Worm (Caenorhabditis elegans) whole organism, L4 larva: ENCODE data around the gene T05A12.3.

Experiments used
- F37D6.2 ChIP-seq: sonication (generic microtip); optimal IDR thresholded peaks from 2 replicates; lab custom pipeline; 2016; ENCODE audit warnings: mild to moderate bottlenecking, missing genetic modification characterization, missing compliant biosample characterization
- F49E8.2 ChIP-seq: sonication (generic microtip); optimal IDR thresholded peaks from 2 replicates; lab custom pipeline; 2016; ENCODE audit warnings: missing compliant biosample characterization, mild to moderate bottlenecking, missing genetic modification characterization, borderline replicate concordance
- R02D3.7 ChIP-seq: fragments of 150-350 bp; sonication (generic microtip); optimal IDR thresholded peaks from 3 replicates; lab custom pipeline; 2014; ENCODE audit warnings: missing biosample characterization, missing genetic modification characterization
- T20F7.1 ChIP-seq: fragments of 200-800 bp; sonication (Bioruptor generic); optimal IDR thresholded peaks from 2 replicates; lab custom pipeline; 2018; ENCODE audit warnings: mild to moderate bottlenecking, missing genetic modification characterization, missing compliant biosample characterization
- Y105C5A.15 ChIP-seq: fragments of 200-800 bp; sonication (Bioruptor generic); IDR thresholded peaks from 2 replicates; pipeline ENCODE4 v1.3.6; 2022; ENCODE audit warnings: missing genetic modification characterization, missing compliant biosample characterization
- Y48G9A.11 ChIP-seq: fragments of 200-800 bp; sonication (Bioruptor generic); IDR thresholded peaks from 2 replicates; pipeline ENCODE4 v1.3.6; 2022; ENCODE audit warnings: missing genetic modification reagents, missing genetic modification characterization, missing compliant biosample characterization
- Y5F2A.4 ChIP-seq: fragments of 200-800 bp; sonication (Bioruptor generic); optimal IDR thresholded peaks from 2 replicates; lab custom pipeline; 2018; ENCODE audit warnings: mild to moderate bottlenecking, missing genetic modification characterization, missing compliant biosample characterization
- Y75B8A.6 ChIP-seq: fragments of 200-800 bp; sonication (Bioruptor generic); IDR thresholded peaks from 2 replicates; pipeline ENCODE4 v1.3.6; 2022; ENCODE audit warnings: missing genetic modification reagents, missing genetic modification characterization, missing compliant biosample characterization
- ZK337.2 ChIP-seq: fragments of 200-800 bp; sonication (Bioruptor generic); IDR thresholded peaks from 2 replicates; pipeline ENCODE4 v1.3.6; 2022; ENCODE audit warnings: missing genetic modification reagents, missing genetic modification characterization, missing compliant biosample characterization
- arid-1 ChIP-seq: fragments of 200-800 bp; sonication (Bioruptor generic); conservative IDR thresholded peaks from 2 replicates; pipeline ENCODE4 v1.3.6; 2022; ENCODE audit warnings: missing genetic modification reagents, missing genetic modification characterization, missing compliant biosample characterization
- attf-4 ChIP-seq: sonication (generic microtip); optimal IDR thresholded peaks from 3 replicates; lab custom pipeline; 2017; ENCODE audit warnings: missing biosample characterization, missing genetic modification characterization
- ceh-32 ChIP-seq: sonication (generic microtip); optimal IDR thresholded peaks from 2 replicates; lab custom pipeline; 2016; ENCODE audit warnings: mild to moderate bottlenecking, missing genetic modification characterization, missing compliant biosample characterization; ENCODE audit not compliant: poor library complexity
- ceh-62 ChIP-seq: sonication (generic microtip); optimal IDR thresholded peaks from 2 replicates; lab custom pipeline; 2017; ENCODE audit warnings: missing biosample characterization, missing genetic modification characterization
- ces-1 ChIP-seq: fragments of 150-350 bp; sonication (generic microtip); optimal IDR thresholded peaks from 4 replicates; lab custom pipeline; 2014; ENCODE audit warnings: missing biosample characterization, missing genetic modification reagents, missing genetic modification characterization
- ctbp-1 ChIP-seq: fragments of 200-800 bp; sonication (Bioruptor generic); IDR thresholded peaks from 2 replicates; pipeline ENCODE4 v1.3.6; 2022; ENCODE audit warnings: missing genetic modification reagents, missing genetic modification characterization, missing compliant biosample characterization
- daf-16 ChIP-seq, 3 experiments: sonication (generic microtip); optimal IDR thresholded peaks; 2 replicates each; lab custom pipeline; 2016 to 2017; ENCODE audit warnings: missing genetic modification characterization in 3 of 3, missing genetic modification reagents in 3 of 3, mild to moderate bottlenecking in 2 of 3, missing compliant biosample characterization in 2 of 3, missing biosample characterization in 1 of 3, moderate library complexity in 1 of 3
- dmd-8 ChIP-seq: fragments of 200-800 bp; sonication (Bioruptor generic); IDR thresholded peaks from 2 replicates; pipeline ENCODE4 v1.3.6; 2022; ENCODE audit warnings: missing genetic modification characterization, missing compliant biosample characterization
- dpl-1 ChIP-seq: fragments of 150-350 bp; optimal IDR thresholded peaks from 2 replicates; lab custom pipeline; 2014; ENCODE audit warnings: missing biosample characterization, missing genetic modification reagents, missing genetic modification characterization
- duxl-1 ChIP-seq: sonication (generic microtip); optimal IDR thresholded peaks from 2 replicates; lab custom pipeline; 2016; ENCODE audit warnings: mild to moderate bottlenecking, missing genetic modification characterization, moderate library complexity, missing compliant biosample characterization; ENCODE audit not compliant: poor library complexity
- dve-1 ChIP-seq: sonication (generic microtip); optimal IDR thresholded peaks from 2 replicates; lab custom pipeline; 2017; ENCODE audit warnings: antibody characterized with exemption, mild to moderate bottlenecking, missing genetic modification characterization, missing compliant biosample characterization; ENCODE audit not compliant: insufficient read depth
- egl-43 ChIP-seq: fragments of 200-800 bp; sonication (Bioruptor generic); IDR thresholded peaks from 2 replicates; pipeline ENCODE4 v1.3.6; 2022; ENCODE audit warnings: missing genetic modification reagents, missing genetic modification characterization, missing compliant biosample characterization
- fkh-10 ChIP-seq: fragments of 150-350 bp; optimal IDR thresholded peaks from 2 replicates; lab custom pipeline; 2014; ENCODE audit warnings: missing biosample characterization, missing genetic modification reagents, missing genetic modification characterization
- gei-8 ChIP-seq: fragments of 200-800 bp; sonication (Bioruptor generic); optimal IDR thresholded peaks from 2 replicates; lab custom pipeline; 2018; ENCODE audit warnings: mild to moderate bottlenecking, missing genetic modification characterization, missing compliant biosample characterization
- hlh-30 ChIP-seq: sonication (generic microtip); optimal IDR thresholded peaks from 2 replicates; lab custom pipeline; 2017; ENCODE audit warnings: antibody characterized with exemption, mild to moderate bottlenecking, missing genetic modification characterization, missing compliant biosample characterization; ENCODE audit not compliant: insufficient read depth
- hmg-1.1 ChIP-seq: fragments of 200-800 bp; sonication (Bioruptor generic); IDR thresholded peaks from 2 replicates; pipeline ENCODE4 v1.3.6; 2022; ENCODE audit warnings: missing genetic modification reagents, missing genetic modification characterization, missing compliant biosample characterization
- lin-1 ChIP-seq: fragments of 200-800 bp; sonication (Bioruptor generic); IDR thresholded peaks from 2 replicates; pipeline ENCODE4 v1.3.6; 2022; ENCODE audit warnings: missing genetic modification reagents, missing genetic modification characterization, missing compliant biosample characterization
- lin-13 ChIP-seq: fragments of 150-350 bp; optimal IDR thresholded peaks from 2 replicates; lab custom pipeline; 2014; ENCODE audit warnings: missing biosample characterization, missing genetic modification reagents, missing genetic modification characterization
- lin-15B ChIP-seq: fragments of 150-350 bp; sonication (generic microtip); optimal IDR thresholded peaks from 3 replicates; lab custom pipeline; 2014; ENCODE audit warnings: missing biosample characterization, missing genetic modification characterization
- lin-38 ChIP-seq: fragments of 200-800 bp; sonication (Bioruptor generic); IDR thresholded peaks from 2 replicates; pipeline ENCODE4 v1.3.6; 2022; ENCODE audit warnings: missing genetic modification reagents, missing genetic modification characterization, missing compliant biosample characterization
- lin-39 ChIP-seq: fragments of 150-350 bp; optimal IDR thresholded peaks from 2 replicates; lab custom pipeline; 2014; ENCODE audit warnings: missing biosample characterization, missing genetic modification reagents, missing genetic modification characterization
- lsy-2 ChIP-seq, 2 experiments: fragments of 150-350 bp in 1 of 2; sonication (generic microtip) in 1 of 2; optimal IDR thresholded peaks; 2 replicates each; lab custom pipeline; 2014 to 2017; ENCODE audit warnings: missing biosample characterization in 2 of 2, missing genetic modification characterization in 2 of 2
- mes-2 ChIP-seq: sonication (generic microtip); optimal IDR thresholded peaks from 2 replicates; lab custom pipeline; 2016; ENCODE audit warnings: missing genotype, mild to moderate bottlenecking, missing genetic modification characterization, missing compliant biosample characterization; ENCODE audit not compliant: poor library complexity, severe bottlenecking
- nhr-41 ChIP-seq: fragments of 200-800 bp; sonication (Bioruptor generic); IDR thresholded peaks from 2 replicates; pipeline ENCODE4 v1.3.6; 2022; ENCODE audit warnings: missing genetic modification reagents, missing genetic modification characterization, missing compliant biosample characterization
- nhr-42 ChIP-seq: fragments of 200-800 bp; sonication (Bioruptor generic); IDR thresholded peaks from 2 replicates; pipeline ENCODE4 v1.3.6; 2022; ENCODE audit warnings: missing genetic modification characterization, missing compliant biosample characterization
- nhr-48 ChIP-seq: sonication (generic microtip); optimal IDR thresholded peaks from 2 replicates; lab custom pipeline; 2016; ENCODE audit warnings: mild to moderate bottlenecking, missing genetic modification characterization, missing compliant biosample characterization
- nhr-6 ChIP-seq: fragments of 150-350 bp; optimal IDR thresholded peaks from 2 replicates; lab custom pipeline; 2014; ENCODE audit warnings: missing biosample characterization, missing genetic modification characterization
- pha-4 ChIP-seq, 2 experiments: fragments of 150-350 bp in 1 of 2; fragments of 200-800 bp in 1 of 2; sonication (Bioruptor generic) in 1 of 2; IDR thresholded peaks in 1 of 2; optimal IDR thresholded peaks in 1 of 2; 2 replicates each; pipeline versions ENCODE4 v1.3.6 to Lab custom; 2014 to 2022; ENCODE audit warnings: missing genetic modification characterization in 2 of 2, missing genetic modification reagents in 2 of 2, missing biosample characterization in 1 of 2, missing compliant biosample characterization in 1 of 2
- php-3 ChIP-seq: fragments of 200-800 bp; sonication (Bioruptor generic); IDR thresholded peaks from 2 replicates; pipeline ENCODE4 v1.3.6; 2022; ENCODE audit warnings: missing genetic modification reagents, missing genetic modification characterization, missing compliant biosample characterization
- rbr-2 ChIP-seq: sonication (generic microtip); optimal IDR thresholded peaks from 2 replicates; lab custom pipeline; 2016; ENCODE audit warnings: missing genotype, missing genetic modification characterization, missing compliant biosample characterization
- skn-1 ChIP-seq: fragments of 150-350 bp; optimal IDR thresholded peaks from 2 replicates; lab custom pipeline; 2014; ENCODE audit warnings: missing biosample characterization, missing genetic modification characterization
- snpc-1.2 ChIP-seq: fragments of 200-800 bp; sonication (Bioruptor generic); IDR thresholded peaks from 2 replicates; pipeline ENCODE4 v1.3.6; 2022; ENCODE audit warnings: missing genetic modification reagents, missing genetic modification characterization, missing compliant biosample characterization
- unc-130 ChIP-seq: sonication (generic microtip); optimal IDR thresholded peaks from 2 replicates; lab custom pipeline; 2016; ENCODE audit warnings: missing genetic modification reagents, missing genetic modification characterization, missing compliant biosample characterization
- unc-39 ChIP-seq: sonication (generic microtip); optimal IDR thresholded peaks from 2 replicates; lab custom pipeline; 2017; ENCODE audit warnings: missing biosample characterization, missing genetic modification characterization
- unc-62 ChIP-seq, 3 experiments: fragments of 150-350 bp in 1 of 3; sonication (generic microtip); optimal IDR thresholded peaks in 2 of 3; peaks in 1 of 3; 1 replicate in 1 of 3; 2 replicates in 2 of 3; lab custom pipeline; 2014 to 2017; ENCODE audit warnings: missing biosample characterization in 3 of 3, missing genetic modification characterization in 3 of 3, missing genetic modification reagents in 3 of 3, missing genotype in 1 of 3
- vab-7 ChIP-seq: fragments of 200-800 bp; sonication (Bioruptor generic); IDR thresholded peaks from 2 replicates; pipeline ENCODE4 v1.3.6; 2022; ENCODE audit warnings: missing genetic modification reagents, missing genetic modification characterization, missing compliant biosample characterization
- zag-1 ChIP-seq: fragments of 150-350 bp; optimal IDR thresholded peaks from 2 replicates; lab custom pipeline; 2014; ENCODE audit warnings: missing biosample characterization, missing genetic modification characterization
- zfp-2 ChIP-seq: sonication (generic microtip); optimal IDR thresholded peaks from 2 replicates; lab custom pipeline; 2016; ENCODE audit warnings: mild to moderate bottlenecking, missing genetic modification characterization, missing compliant biosample characterization
- zip-11 ChIP-seq: fragments of 200-800 bp; sonication (Bioruptor generic); IDR thresholded peaks from 2 replicates; pipeline ENCODE4 v1.3.6; 2022; ENCODE audit warnings: missing genetic modification characterization, missing compliant biosample characterization
- ztf-11 ChIP-seq: fragments of 150-350 bp; optimal IDR thresholded peaks from 2 replicates; lab custom pipeline; 2014; ENCODE audit warnings: missing biosample characterization, missing genetic modification characterization

The T05A12.3 gene

ce11 chrIV:6919318-6919717 is 31.9 kb upstream of the T05A12.3 start, which contains the start of gene ruvb-2 (continued):
- no peak for TF ChIP-seq R02D3.7
- peak; percentile 92 for TF ChIP-seq hlh-30 (tag; lab: Kevin White, UChicago)
- TF ChIP-seq ztf-11 (tag; lab: Kevin White, UChicago) = no peak
- TF ChIP-seq daf-16 (GFP tag; optimal IDR thresholded peaks at IDR 0.05; lab: Kevin White, UChicago) = peak in 1 of 2 experiments; percentile 14
- peak; percentile 48 for TF ChIP-seq daf-16 (tag; optimal IDR thresholded peaks at IDR 0.05; lab: Kevin White, UChicago)
- peak; percentile 26 for TF ChIP-seq nhr-48 (tag; lab: Kevin White, UChicago)
- peak; percentile 23 for TF ChIP-seq ceh-32 (tag; lab: Kevin White, UChicago)
- peak; percentile 52; the same call in 1 of the 2 replicates for TF ChIP-seq arid-1 (GFP tag; lab: Robert Waterston, UW)
- TF ChIP-seq zfp-2 = peak; percentile 21
- no peak for TF ChIP-seq Y48G9A.11
- no peak for TF ChIP-seq egl-43
- peak; percentile 61 for TF ChIP-seq hmg-1.1
- no peak for TF ChIP-seq gei-8 (GFP tag; lab: Kevin White, UChicago)
- TF ChIP-seq dmd-8 = no peak
- TF ChIP-seq ces-1 (GFP tag; lab: Kevin White, UChicago) = no peak
- no peak for TF ChIP-seq lin-39 (tag; lab: Kevin White, UChicago)
- no peak for TF ChIP-seq attf-4 (tag; lab: Kevin White, UChicago)
- no peak for TF ChIP-seq php-3 (GFP tag; lab: Robert Waterston, UW)
- peak; percentile 26 for TF ChIP-seq F49E8.2
- no peak for TF ChIP-seq zag-1
- no peak for TF ChIP-seq Y75B8A.6 (GFP tag; lab: Robert Waterston, UW)
- TF ChIP-seq lin-15B (tag; lab: Kevin White, UChicago) = peak; percentile 32
- peak; percentile 3 for TF ChIP-seq unc-130 (GFP tag; lab: Kevin White, UChicago)
- peak; percentile 6 to 93 for TF ChIP-seq lsy-2 (tag; optimal IDR thresholded peaks at IDR 0.05; lab: Kevin White, UChicago)
- TF ChIP-seq F37D6.2 (tag; lab: Kevin White, UChicago) = peak; percentile 66
- TF ChIP-seq zip-11 = no peak
- TF ChIP-seq nhr-42 (GFP tag; lab: Robert Waterston, UW) = peak; percentile 33; the same call in 1 of the 2 replicates
- peak in 1 of 2 experiments; percentile 91 for TF ChIP-seq unc-62 (GFP tag; optimal IDR thresholded peaks at IDR 0.05 in 1 of 2; lab: Kevin White, UChicago)
- no peak for TF ChIP-seq unc-62 (tag; optimal IDR thresholded peaks at IDR 0.05; lab: Kevin White, UChicago)
- no peak for TF ChIP-seq ZK337.2 (GFP tag; lab: Robert Waterston, UW)
- no peak for TF ChIP-seq unc-39
- peak; percentile 89 for TF ChIP-seq snpc-1.2 (GFP tag; lab: Robert Waterston, UW)
- TF ChIP-seq lin-38 (GFP tag; lab: Robert Waterston, UW) = peak; percentile 84
- peak; percentile 81 for TF ChIP-seq nhr-6 (tag; lab: Kevin White, UChicago)
- no peak for TF ChIP-seq ceh-62 (tag; lab: Kevin White, UChicago)
- TF ChIP-seq ctbp-1 (GFP tag; lab: Robert Waterston, UW) = peak; percentile 57; the same call in 1 of the 2 replicates
- TF ChIP-seq pha-4 (GFP tag; IDR thresholded peaks at IDR 0.05; lab: Robert Waterston, UW) = no peak
- TF ChIP-seq pha-4 (tag; optimal IDR thresholded peaks at IDR 0.05; lab: Kevin White, UChicago) = peak; percentile 60
- TF ChIP-seq fkh-10 = peak; percentile 46
- no peak for TF ChIP-seq lin-1 (GFP tag; lab: Robert Waterston, UW)
- TF ChIP-seq lin-13 (GFP tag; lab: Kevin White, UChicago) = peak; percentile 65
- no peak for TF ChIP-seq mes-2 (tag; lab: Kevin White, UChicago)
- TF ChIP-seq dpl-1 (GFP tag; lab: Kevin White, UChicago) = peak; percentile 92
- TF ChIP-seq vab-7 (GFP tag; lab: Robert Waterston, UW) = no peak
- no peak for TF ChIP-seq Y5F2A.4
- TF ChIP-seq nhr-41 (GFP tag; lab: Robert Waterston, UW) = no peak
- TF ChIP-seq skn-1 (tag; lab: Kevin White, UChicago) = no peak
- peak; percentile 88 for TF ChIP-seq dve-1 (tag; lab: Kevin White, UChicago)
- peak; percentile 71 for TF ChIP-seq duxl-1
- TF ChIP-seq rbr-2 = peak; percentile 85
- peak; percentile 83 for TF ChIP-seq T20F7.1 (GFP tag; lab: Kevin White, UChicago)
- TF ChIP-seq Y105C5A.15 (GFP tag; lab: Robert Waterston, UW) = no peak
